Worm (Caenorhabditis elegans) whole organism, L4 larva: ENCODE data around the gene flp-3.

Experiments
- F44E2.7 ChIP-seq: fragments of 200-800 bp; sonication (Bioruptor generic); IDR thresholded peaks from 2 replicates; pipeline ENCODE4 v2.1.2; 2022; ENCODE audit warnings: missing genetic modification characterization, missing compliant biosample characterization
- F49E8.2 ChIP-seq: sonication (generic microtip); optimal IDR thresholded peaks from 2 replicates; lab custom pipeline; 2016; ENCODE audit warnings: missing compliant biosample characterization, mild to moderate bottlenecking, missing genetic modification characterization, borderline replicate concordance
- T26A8.4 ChIP-seq: fragments of 200-800 bp; sonication (Bioruptor generic); IDR thresholded peaks from 2 replicates; pipeline ENCODE4 v1.3.6; 2022; ENCODE audit warnings: missing genetic modification characterization, missing compliant biosample characterization
- aha-1 ChIP-seq: fragments of 150-350 bp; peaks from one replicate; lab custom pipeline; 2014; ENCODE audit warnings: missing biosample characterization, missing genetic modification characterization
- aly-2 ChIP-seq: sonication (generic microtip); optimal IDR thresholded peaks from 2 replicates; lab custom pipeline; 2018; ENCODE audit warnings: missing biosample characterization, missing genetic modification characterization
- arid-1 ChIP-seq: fragments of 200-800 bp; sonication (Bioruptor generic); conservative IDR thresholded peaks from 2 replicates; pipeline ENCODE4 v1.3.6; 2022; ENCODE audit warnings: missing genetic modification reagents, missing genetic modification characterization, missing compliant biosample characterization
- ceh-20 ChIP-seq: fragments of 200-800 bp; sonication (Bioruptor generic); IDR thresholded peaks from 2 replicates; pipeline ENCODE4 v1.3.6; 2022; ENCODE audit warnings: missing genetic modification reagents, missing genetic modification characterization, missing compliant biosample characterization
- ceh-32 ChIP-seq: sonication (generic microtip); optimal IDR thresholded peaks from 2 replicates; lab custom pipeline; 2016; ENCODE audit warnings: mild to moderate bottlenecking, missing genetic modification characterization, missing compliant biosample characterization; ENCODE audit not compliant: poor library complexity
- ceh-62 ChIP-seq: sonication (generic microtip); optimal IDR thresholded peaks from 2 replicates; lab custom pipeline; 2017; ENCODE audit warnings: missing biosample characterization, missing genetic modification characterization
- ceh-82 ChIP-seq: sonication (generic microtip); optimal IDR thresholded peaks from 2 replicates; lab custom pipeline; 2017; ENCODE audit warnings: missing biosample characterization, missing genetic modification characterization
- ctbp-1 ChIP-seq: fragments of 200-800 bp; sonication (Bioruptor generic); IDR thresholded peaks from 2 replicates; pipeline ENCODE4 v1.3.6; 2022; ENCODE audit warnings: missing genetic modification reagents, missing genetic modification characterization, missing compliant biosample characterization
- daf-16 ChIP-seq, 3 experiments: sonication (generic microtip); optimal IDR thresholded peaks; 2 replicates each; lab custom pipeline; 2016 to 2017; ENCODE audit warnings: missing genetic modification characterization in 3 of 3, missing genetic modification reagents in 3 of 3, mild to moderate bottlenecking in 2 of 3, missing compliant biosample characterization in 2 of 3, missing biosample characterization in 1 of 3, moderate library complexity in 1 of 3
- daf-19 ChIP-seq: fragments of 200-800 bp; sonication (Bioruptor generic); conservative IDR thresholded peaks from 2 replicates; pipeline ENCODE4 v1.3.6; 2022; ENCODE audit warnings: missing genetic modification characterization, missing compliant biosample characterization
- daf-8 ChIP-seq: fragments of 200-800 bp; sonication (Bioruptor generic); IDR thresholded peaks from 2 replicates; pipeline ENCODE4 v1.3.6; 2022; ENCODE audit warnings: missing genetic modification characterization, missing compliant biosample characterization
- duxl-1 ChIP-seq: sonication (generic microtip); optimal IDR thresholded peaks from 2 replicates; lab custom pipeline; 2016; ENCODE audit warnings: mild to moderate bottlenecking, missing genetic modification characterization, moderate library complexity, missing compliant biosample characterization; ENCODE audit not compliant: poor library complexity
- dve-1 ChIP-seq: sonication (generic microtip); optimal IDR thresholded peaks from 2 replicates; lab custom pipeline; 2017; ENCODE audit warnings: antibody characterized with exemption, mild to moderate bottlenecking, missing genetic modification characterization, missing compliant biosample characterization; ENCODE audit not compliant: insufficient read depth
- egl-27 ChIP-seq: sonication (generic microtip); optimal IDR thresholded peaks from 3 replicates; lab custom pipeline; 2017; ENCODE audit warnings: missing biosample characterization, missing genetic modification reagents, missing genetic modification characterization
- fkh-10 ChIP-seq: fragments of 150-350 bp; optimal IDR thresholded peaks from 2 replicates; lab custom pipeline; 2014; ENCODE audit warnings: missing biosample characterization, missing genetic modification reagents, missing genetic modification characterization
- gei-8 ChIP-seq: fragments of 200-800 bp; sonication (Bioruptor generic); optimal IDR thresholded peaks from 2 replicates; lab custom pipeline; 2018; ENCODE audit warnings: mild to moderate bottlenecking, missing genetic modification characterization, missing compliant biosample characterization
- lim-7 ChIP-seq: fragments of 200-800 bp; sonication (Bioruptor generic); IDR thresholded peaks from 2 replicates; pipeline ENCODE4 v1.3.6; 2022; ENCODE audit warnings: missing genetic modification characterization, missing compliant biosample characterization
- lin-1 ChIP-seq: fragments of 200-800 bp; sonication (Bioruptor generic); IDR thresholded peaks from 2 replicates; pipeline ENCODE4 v1.3.6; 2022; ENCODE audit warnings: missing genetic modification reagents, missing genetic modification characterization, missing compliant biosample characterization
- lin-15B ChIP-seq: fragments of 150-350 bp; sonication (generic microtip); optimal IDR thresholded peaks from 3 replicates; lab custom pipeline; 2014; ENCODE audit warnings: missing biosample characterization, missing genetic modification characterization
- lin-39 ChIP-seq: fragments of 150-350 bp; optimal IDR thresholded peaks from 2 replicates; lab custom pipeline; 2014; ENCODE audit warnings: missing biosample characterization, missing genetic modification reagents, missing genetic modification characterization
- lir-3 ChIP-seq: sonication (generic microtip); optimal IDR thresholded peaks from 2 replicates; lab custom pipeline; 2016; ENCODE audit warnings: mild to moderate bottlenecking, missing genetic modification characterization, missing compliant biosample characterization
- lsy-2 ChIP-seq, 2 experiments: fragments of 150-350 bp in 1 of 2; sonication (generic microtip) in 1 of 2; optimal IDR thresholded peaks; 2 replicates each; lab custom pipeline; 2014 to 2017; ENCODE audit warnings: missing biosample characterization in 2 of 2, missing genetic modification characterization in 2 of 2
- madf-9 ChIP-seq: fragments of 200-800 bp; sonication (Bioruptor generic); conservative IDR thresholded peaks from 2 replicates; pipeline ENCODE4 v1.3.6; 2022; ENCODE audit warnings: missing genetic modification reagents, missing genetic modification characterization, missing compliant biosample characterization
- mdt-29 ChIP-seq: fragments of 200-800 bp; sonication (Bioruptor generic); IDR thresholded peaks from 2 replicates; pipeline ENCODE4 v1.3.6; 2022; ENCODE audit warnings: missing genetic modification reagents, missing genetic modification characterization, missing compliant biosample characterization
- nhr-102 ChIP-seq: sonication (generic microtip); optimal IDR thresholded peaks from 2 replicates; lab custom pipeline; 2016; ENCODE audit warnings: mild to moderate bottlenecking, missing genetic modification characterization, moderate library complexity, missing compliant biosample characterization
- nhr-11 ChIP-seq: fragments of 150-350 bp; optimal IDR thresholded peaks from 2 replicates; lab custom pipeline; 2014; ENCODE audit warnings: missing biosample characterization, missing genetic modification characterization
- nhr-111 ChIP-seq: fragments of 200-800 bp; sonication (Bioruptor generic); optimal IDR thresholded peaks from 2 replicates; lab custom pipeline; 2018; ENCODE audit warnings: mild to moderate bottlenecking, missing genetic modification characterization, missing compliant biosample characterization
- nhr-237 ChIP-seq: sonication (generic microtip); optimal IDR thresholded peaks from 2 replicates; lab custom pipeline; 2017; ENCODE audit warnings: missing biosample characterization, missing genetic modification characterization
- nhr-25 ChIP-seq: sonication (generic microtip); optimal IDR thresholded peaks from 2 replicates; lab custom pipeline; 2017; ENCODE audit warnings: missing genetic modification characterization, mild to moderate bottlenecking, missing compliant biosample characterization, antibody characterized with exemption, moderate library complexity, borderline replicate concordance; ENCODE audit not compliant: insufficient read depth
- nhr-28 ChIP-seq: fragments of 150-350 bp; optimal IDR thresholded peaks from 2 replicates; lab custom pipeline; 2014; ENCODE audit warnings: missing biosample characterization, missing genetic modification characterization
- nhr-41 ChIP-seq: fragments of 200-800 bp; sonication (Bioruptor generic); IDR thresholded peaks from 2 replicates; pipeline ENCODE4 v1.3.6; 2022; ENCODE audit warnings: missing genetic modification reagents, missing genetic modification characterization, missing compliant biosample characterization
- nhr-42 ChIP-seq: fragments of 200-800 bp; sonication (Bioruptor generic); IDR thresholded peaks from 2 replicates; pipeline ENCODE4 v1.3.6; 2022; ENCODE audit warnings: missing genetic modification characterization, missing compliant biosample characterization
- nhr-6 ChIP-seq: fragments of 150-350 bp; optimal IDR thresholded peaks from 2 replicates; lab custom pipeline; 2014; ENCODE audit warnings: missing biosample characterization, missing genetic modification characterization
- nhr-76 ChIP-seq: fragments of 150-350 bp; optimal IDR thresholded peaks from 2 replicates; lab custom pipeline; 2014; ENCODE audit warnings: missing biosample characterization, missing genetic modification characterization
- nhr-77 ChIP-seq: fragments of 150-350 bp; optimal IDR thresholded peaks from 2 replicates; lab custom pipeline; 2014; ENCODE audit warnings: missing biosample characterization, missing genetic modification characterization
- sdz-12 ChIP-seq: fragments of 200-800 bp; sonication (Bioruptor generic); optimal IDR thresholded peaks from 2 replicates; lab custom pipeline; 2018; ENCODE audit warnings: mild to moderate bottlenecking, missing genetic modification characterization, missing compliant biosample characterization
- spr-3 ChIP-seq: fragments of 200-800 bp; sonication (Bioruptor generic); optimal IDR thresholded peaks from 2 replicates; lab custom pipeline; 2018; ENCODE audit warnings: mild to moderate bottlenecking, missing genetic modification characterization, missing compliant biosample characterization
- tra-1 ChIP-seq: fragments of 200-800 bp; sonication (Bioruptor generic); IDR thresholded peaks from 2 replicates; pipeline ENCODE4 v1.3.6; 2022; ENCODE audit warnings: missing genetic modification reagents, missing genetic modification characterization, missing compliant biosample characterization
- unc-130 ChIP-seq: sonication (generic microtip); optimal IDR thresholded peaks from 2 replicates; lab custom pipeline; 2016; ENCODE audit warnings: missing genetic modification reagents, missing genetic modification characterization, missing compliant biosample characterization
- zag-1 ChIP-seq: fragments of 150-350 bp; optimal IDR thresholded peaks from 2 replicates; lab custom pipeline; 2014; ENCODE audit warnings: missing biosample characterization, missing genetic modification characterization
- zfp-3 ChIP-seq: fragments of 200-800 bp; sonication (Bioruptor generic); conservative IDR thresholded peaks from 2 replicates; pipeline ENCODE4 v1.3.6; 2022; ENCODE audit warnings: missing genetic modification reagents, missing genetic modification characterization, missing compliant biosample characterization
- zip-2 ChIP-seq: fragments of 150-350 bp; optimal IDR thresholded peaks from 2 replicates; lab custom pipeline; 2014; ENCODE audit warnings: missing biosample characterization, missing genetic modification characterization
- ztf-11 ChIP-seq: fragments of 150-350 bp; optimal IDR thresholded peaks from 2 replicates; lab custom pipeline; 2014; ENCODE audit warnings: missing biosample characterization, missing genetic modification characterization

The flp-3 gene

ce11 chrX:10051625-10052024 lies 41.1 kb downstream of the flp-3 start (continued):
- TF ChIP-seq mdt-29 (GFP tag; lab: Robert Waterston, UW): 0 out of 2 replicates have a peak, but pooled peaks have one; percentile 53
- no peak for TF ChIP-seq ztf-11
- TF ChIP-seq lsy-2 (tag; optimal IDR thresholded peaks at IDR 0.05; lab: Kevin White, UChicago): no peak
- no peak for TF ChIP-seq gei-8 (GFP tag; lab: Kevin White, UChicago)
- TF ChIP-seq duxl-1 (tag; lab: Kevin White, UChicago): no peak
- no peak for TF ChIP-seq ceh-62 (tag; lab: Kevin White, UChicago)
- TF ChIP-seq zag-1 (tag; lab: Kevin White, UChicago): no peak
- peak; percentile 71 for TF ChIP-seq T26A8.4
- TF ChIP-seq zip-2 (tag; lab: Kevin White, UChicago): peak; percentile 43
- no peak for TF ChIP-seq daf-8 (GFP tag; lab: Robert Waterston, UW)
- peak; percentile 69; the same call in 1 of the 2 replicates for TF ChIP-seq lin-1 (GFP tag; lab: Robert Waterston, UW)
- no peak for TF ChIP-seq nhr-42 (GFP tag; lab: Robert Waterston, UW)
- no peak for TF ChIP-seq zfp-3 (GFP tag; lab: Robert Waterston, UW)
- TF ChIP-seq ctbp-1 (GFP tag; lab: Robert Waterston, UW): no peak
- TF ChIP-seq daf-16 (GFP tag; optimal IDR thresholded peaks at IDR 0.05; lab: Kevin White, UChicago): peak in 1 of 2 experiments; percentile 45
- TF ChIP-seq daf-16 (tag; optimal IDR thresholded peaks at IDR 0.05; lab: Kevin White, UChicago): peak; percentile 95
- TF ChIP-seq nhr-102: peak; percentile 73
- TF ChIP-seq nhr-76 (tag; lab: Kevin White, UChicago): no peak
- TF ChIP-seq F44E2.7 (GFP tag; lab: Robert Waterston, UW): no peak
- TF ChIP-seq dve-1 (tag; lab: Kevin White, UChicago): peak; percentile 91
- TF ChIP-seq nhr-6 (tag; lab: Kevin White, UChicago): no peak
- TF ChIP-seq lim-7 (GFP tag; lab: Robert Waterston, UW): no peak
- TF ChIP-seq nhr-77 (tag; lab: Kevin White, UChicago): peak; percentile 57
- no peak for TF ChIP-seq nhr-11
- TF ChIP-seq lin-39 (tag; lab: Kevin White, UChicago): no peak
- no peak for TF ChIP-seq lin-15B (tag; lab: Kevin White, UChicago)
- TF ChIP-seq unc-130 (GFP tag; lab: Kevin White, UChicago): no peak
- peak; percentile 19 for TF ChIP-seq nhr-25 (tag; lab: Kevin White, UChicago)
- no peak for TF ChIP-seq spr-3 (GFP tag; lab: Kevin White, UChicago)
- TF ChIP-seq aha-1 (tag; lab: Kevin White, UChicago): peak; percentile 100
- no peak for TF ChIP-seq lir-3
- TF ChIP-seq nhr-28: peak; percentile 82
- TF ChIP-seq arid-1: no peak

ce11 chrX:10049160-10049559 lies 43.6 kb downstream of the flp-3 start, which contains the start of gene gnrr-3:
gnrr-3 (plus strand) TSS chrX:10049460.
- TF ChIP-seq F49E8.2 (tag; lab: Kevin White, UChicago): no peak
- no peak for TF ChIP-seq sdz-12 (GFP tag; lab: Kevin White, UChicago)
- TF ChIP-seq tra-1: no peak

- TF ChIP-seq aly-2 (tag; lab: Kevin White, UChicago): no peak
- TF ChIP-seq nhr-111: no peak
- TF ChIP-seq egl-27 (tag; lab: Kevin White, UChicago): no peak
- no peak for TF ChIP-seq nhr-41 (GFP tag; lab: Robert Waterston, UW)
- TF ChIP-seq ceh-82 (tag; lab: Kevin White, UChicago): no peak
- no peak for TF ChIP-seq nhr-77 (tag; lab: Kevin White, UChicago)
- no peak for TF ChIP-seq nhr-237 (tag; lab: Kevin White, UChicago)
- TF ChIP-seq daf-8 (GFP tag; lab: Robert Waterston, UW): no peak
- TF ChIP-seq madf-9: no peak
- TF ChIP-seq tra-1: no peak
- no peak for TF ChIP-seq ceh-32 (tag; lab: Kevin White, UChicago)
- TF ChIP-seq fkh-10 (GFP tag; lab: Kevin White, UChicago): no peak
- no peak for TF ChIP-seq spr-3 (GFP tag; lab: Kevin White, UChicago)
- no peak for TF ChIP-seq ceh-20 (GFP tag; lab: Robert Waterston, UW)
- TF ChIP-seq daf-19 (GFP tag; lab: Robert Waterston, UW): no peak
- no peak for TF ChIP-seq dve-1 (tag; lab: Kevin White, UChicago)
These were observed 45.4 kb downstream of the flp-3 start, which contains the start of gene ZC374.2 for ce11 chrX:10047325-10047724. ZC374.2 (minus strand) TSS chrX:10047425.
